Worm (Caenorhabditis elegans) whole organism, early embryonic: ENCODE data around the gene B0524.2.

Source experiments
- B0310.2 ChIP-seq: sonication (generic microtip); optimal IDR thresholded peaks from 2 replicates; lab custom pipeline; 2016; ENCODE audit warnings: mild to moderate bottlenecking, missing genetic modification characterization, missing compliant biosample characterization
- ceh-36 ChIP-seq: sonication (generic microtip); optimal IDR thresholded peaks from 2 replicates; lab custom pipeline; 2016; ENCODE audit warnings: missing genetic modification characterization, inconsistent platforms, missing compliant biosample characterization

DNA sequence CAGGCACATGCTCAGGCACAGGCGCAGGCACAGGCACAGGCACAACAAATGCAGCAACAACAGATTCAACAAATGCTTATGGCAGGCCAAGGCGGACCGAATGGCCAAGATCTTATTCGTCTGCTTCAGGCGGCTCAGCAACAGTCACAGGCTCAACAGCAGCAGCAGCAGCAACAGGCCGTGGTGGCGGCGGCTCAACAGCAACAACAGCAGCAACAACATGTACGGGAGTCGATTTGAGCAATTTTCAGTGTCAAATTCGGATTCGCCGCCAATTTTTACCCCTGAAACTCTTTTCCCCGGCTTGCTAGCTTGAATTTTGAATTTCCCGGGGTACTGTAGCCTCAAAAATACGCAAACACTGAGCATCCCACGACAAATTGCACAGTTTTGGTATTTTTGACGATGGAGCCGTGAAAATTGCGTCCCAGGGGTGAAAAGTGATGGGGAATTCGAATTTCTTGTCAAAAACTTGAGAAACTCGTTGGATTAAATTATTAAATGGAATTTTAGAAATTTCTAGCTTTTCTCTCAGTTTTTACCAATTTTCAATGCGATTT lies 44.1 kb downstream of the B0524.2 start:
- TF ChIP-seq B0310.2 (tag; lab: Kevin White, UChicago) = no peak
- no peak for TF ChIP-seq ceh-36
